Fruit fly (Drosophila melanogaster) whole organism, embryonic: ENCODE data around the gene CG43346.

Experiments
- ATbp ChIP-seq: fragments of 200-800 bp; sonication (Bioruptor generic); optimal IDR thresholded peaks from 2 replicates; lab custom pipeline; 2017; ENCODE audit warnings: missing biosample characterization, mild to moderate bottlenecking, missing genetic modification characterization, missing genetic modification reagents
- Ada2b ChIP-seq: fragments of 200-800 bp; sonication (Bioruptor generic); IDR thresholded peaks from 2 replicates; pipeline ENCODE4 v1.3.6; 2022; ENCODE audit warnings: missing biosample characterization, missing genetic modification characterization
- Awh ChIP-seq: fragments of 200-800 bp; sonication (Bioruptor generic); IDR thresholded peaks from 2 replicates; pipeline ENCODE4, ENCODE4 v1.3.6; 2022; ENCODE audit warnings: missing biosample characterization, missing genetic modification characterization
- B-H1 ChIP-seq: fragments of 200-800 bp; sonication (Bioruptor generic); IDR thresholded peaks from 3 replicates; pipeline ENCODE4 v1.3.6; 2022; ENCODE audit warnings: missing biosample characterization, missing genetic modification characterization
- Blimp-1 ChIP-seq: fragments of 200-800 bp; sonication (Bioruptor generic); optimal IDR thresholded peaks from 3 replicates; lab custom pipeline; 2018; ENCODE audit warnings: missing biosample characterization, missing genetic modification characterization, mild to moderate bottlenecking, moderate library complexity, missing genetic modification reagents
- CG10209 ChIP-seq: fragments of 200-800 bp; sonication (Bioruptor generic); optimal IDR thresholded peaks from 3 replicates; lab custom pipeline; 2017; ENCODE audit warnings: missing biosample characterization, mild to moderate bottlenecking, missing genetic modification characterization, missing genetic modification reagents
- CG10366 ChIP-seq: fragments of 200-800 bp; sonication (Bioruptor generic); IDR thresholded peaks from 2 replicates; pipeline ENCODE4 v1.3.6; 2022; ENCODE audit warnings: missing biosample characterization, missing genetic modification characterization
- CG11085 ChIP-seq: fragments of 200-800 bp; sonication (Bioruptor generic); IDR thresholded peaks from 2 replicates; pipeline ENCODE4 v1.3.6; 2022; ENCODE audit warnings: missing biosample characterization, missing genetic modification characterization
- CG11560 ChIP-seq: fragments of 200-800 bp; sonication (Bioruptor generic); IDR thresholded peaks from 3 replicates; pipeline ENCODE4 v1.3.6; 2022; ENCODE audit warnings: missing biosample characterization, missing genetic modification characterization
- CG12391 ChIP-seq: fragments of 200-800 bp; sonication (Bioruptor generic); optimal IDR thresholded peaks from 3 replicates; lab custom pipeline; 2018; ENCODE audit warnings: missing biosample characterization, mild to moderate bottlenecking, missing genetic modification characterization, moderate library complexity
- CG12744 ChIP-seq: fragments of 200-800 bp; sonication (Bioruptor generic); optimal IDR thresholded peaks from 2 replicates; lab custom pipeline; 2016; ENCODE audit warnings: missing biosample characterization, missing genetic modification characterization
- CG13424 ChIP-seq: fragments of 200-800 bp; sonication (Bioruptor generic); optimal IDR thresholded peaks from 2 replicates; lab custom pipeline; 2019; ENCODE audit warnings: missing biosample characterization, mild to moderate bottlenecking, missing genetic modification characterization, moderate library complexity
- CG17829 ChIP-seq: fragments of 200-800 bp; optimal IDR thresholded peaks from 2 replicates; lab custom pipeline; 2019; ENCODE audit warnings: missing biosample characterization, mild to moderate bottlenecking, missing genetic modification characterization, moderate library complexity
- CG1832 ChIP-seq: fragments of 200-800 bp; sonication (Bioruptor generic); optimal IDR thresholded peaks from 2 replicates; lab custom pipeline; 2017; ENCODE audit warnings: missing biosample characterization, mild to moderate bottlenecking, missing genetic modification characterization, inconsistent platforms
- CG3407 ChIP-seq: fragments of 200-800 bp; sonication (Bioruptor generic); optimal IDR thresholded peaks from 2 replicates; lab custom pipeline; 2018; ENCODE audit warnings: missing biosample characterization, mild to moderate bottlenecking, missing genetic modification characterization
- CG3726 ChIP-seq: fragments of 200-800 bp; sonication (Bioruptor generic); IDR thresholded peaks from 3 replicates; pipeline ENCODE4, ENCODE4 v1.3.6; 2022; ENCODE audit warnings: missing biosample characterization, missing genetic modification characterization
- CG6272 ChIP-seq: fragments of 200-800 bp; sonication (Bioruptor generic); IDR thresholded peaks from 2 replicates; pipeline ENCODE4 v1.3.6; 2022; ENCODE audit warnings: missing biosample characterization, missing genetic modification characterization
- CG7928 ChIP-seq: fragments of 200-800 bp; sonication (Bioruptor generic); optimal IDR thresholded peaks from 2 replicates; lab custom pipeline; 2017; ENCODE audit warnings: missing biosample characterization, mild to moderate bottlenecking, missing genetic modification characterization
- CG9215 ChIP-seq: fragments of 200-800 bp; sonication (Bioruptor generic); IDR thresholded peaks from 2 replicates; pipeline ENCODE4 v1.3.6; 2022; ENCODE audit warnings: missing biosample characterization, missing genetic modification characterization
- CG9797 ChIP-seq: fragments of 200-800 bp; sonication (Bioruptor generic); optimal IDR thresholded peaks from 3 replicates; lab custom pipeline; 2018; ENCODE audit warnings: missing biosample characterization, mild to moderate bottlenecking, missing genetic modification characterization
- CoRest ChIP-seq: fragments of 200-800 bp; sonication (Bioruptor generic); optimal IDR thresholded peaks from 3 replicates; lab custom pipeline; 2018; ENCODE audit warnings: missing biosample characterization, mild to moderate bottlenecking, missing genetic modification characterization, moderate library complexity
- D ChIP-seq, 2 experiments: fragments of 200-800 bp in 1 of 2; fragments of >200 bp in 1 of 2; sonication (Bioruptor generic) in 1 of 2; optimal IDR thresholded peaks; 2 replicates in 1 of 2; 3 replicates in 1 of 2; lab custom pipeline; 2017; ENCODE audit warnings: mild to moderate bottlenecking in 1 of 2, missing biosample characterization in 1 of 2, missing genetic modification characterization in 1 of 2, missing genetic modification reagents in 1 of 2
- D19A ChIP-seq: fragments of 200-800 bp; optimal IDR thresholded peaks from 3 replicates; lab custom pipeline; 2019; ENCODE audit warnings: missing biosample characterization, mild to moderate bottlenecking, missing genetic modification characterization, moderate library complexity
- Ets97D ChIP-seq: fragments of 200-800 bp; sonication (Bioruptor generic); optimal IDR thresholded peaks from 3 replicates; lab custom pipeline; 2016; ENCODE audit warnings: missing biosample characterization, missing genetic modification characterization
- H15 ChIP-seq: fragments of 200-800 bp; sonication (Bioruptor generic); IDR thresholded peaks from 3 replicates; pipeline ENCODE4 v1.3.6; 2022; ENCODE audit warnings: missing biosample characterization, missing genetic modification characterization
- Hand ChIP-seq: fragments of 200-800 bp; sonication (Bioruptor generic); optimal IDR thresholded peaks from 2 replicates; lab custom pipeline; 2017; ENCODE audit warnings: mild to moderate bottlenecking, missing biosample characterization, missing genetic modification reagents, missing genetic modification characterization
- Hmr ChIP-seq: fragments of 200-800 bp; sonication (Bioruptor generic); optimal IDR thresholded peaks from 3 replicates; lab custom pipeline; 2017; ENCODE audit warnings: mild to moderate bottlenecking, missing biosample characterization, missing genetic modification reagents, missing genetic modification characterization
- Jarid2 ChIP-seq: fragments of 200-800 bp; sonication (Bioruptor generic); optimal IDR thresholded peaks from 3 replicates; lab custom pipeline; 2017; ENCODE audit warnings: mild to moderate bottlenecking, missing biosample characterization, missing genetic modification reagents, missing genetic modification characterization
- Med ChIP-seq: fragments of 200-800 bp; sonication (Bioruptor generic); peaks from one replicate; lab custom pipeline; 2016; ENCODE audit warnings: missing biosample characterization, missing genetic modification characterization, mild to moderate bottlenecking, inconsistent platforms, moderate library complexity
- Meics ChIP-seq: fragments of 200-800 bp; sonication (Bioruptor generic); optimal IDR thresholded peaks from 2 replicates; lab custom pipeline; 2017; ENCODE audit warnings: missing biosample characterization, mild to moderate bottlenecking, missing genetic modification characterization
- NFAT ChIP-seq: fragments of 200-800 bp; sonication (Bioruptor generic); IDR thresholded peaks from 2 replicates; pipeline ENCODE4 v1.3.6; 2022; ENCODE audit warnings: missing biosample characterization, missing genetic modification characterization
- Ptx1 ChIP-seq: fragments of 200-800 bp; sonication (Bioruptor generic); IDR thresholded peaks from 2 replicates; pipeline ENCODE4 v1.3.6; 2022; ENCODE audit warnings: missing biosample characterization, missing genetic modification characterization
- Side ChIP-seq: fragments of 200-800 bp; sonication (Bioruptor generic); optimal IDR thresholded peaks from 2 replicates; lab custom pipeline; 2016; ENCODE audit warnings: missing biosample characterization, missing genetic modification characterization
- al ChIP-seq: fragments of 200-800 bp; sonication (Bioruptor generic); IDR thresholded peaks from 2 replicates; pipeline ENCODE4 v1.3.6; 2022; ENCODE audit warnings: missing biosample characterization, missing genetic modification characterization
- dpn ChIP-seq, 2 experiments: fragments of 200-800 bp; sonication (Bioruptor generic); optimal IDR thresholded peaks; 3 replicates each; lab custom pipeline; 2016; ENCODE audit warnings: missing biosample characterization in 2 of 2, missing genetic modification characterization in 2 of 2
- gce ChIP-seq: fragments of 200-800 bp; sonication (Bioruptor generic); IDR thresholded peaks from 3 replicates; pipeline ENCODE4 v1.3.6; 2022; ENCODE audit warnings: missing biosample characterization, missing genetic modification characterization
- gcm ChIP-seq: fragments of 200-800 bp; sonication (Bioruptor generic); optimal IDR thresholded peaks from 2 replicates; lab custom pipeline; 2019; ENCODE audit warnings: missing biosample characterization, mild to moderate bottlenecking, missing genetic modification characterization, moderate library complexity
- ham ChIP-seq: fragments of 200-800 bp; sonication (Bioruptor generic); IDR thresholded peaks from 2 replicates; pipeline ENCODE4 v1.3.6; 2022; ENCODE audit warnings: missing biosample characterization, missing genetic modification characterization
- hb ChIP-seq: fragments of 200-800 bp; sonication (Bioruptor generic); IDR thresholded peaks from 3 replicates; pipeline ENCODE4 v1.3.6; 2022; ENCODE audit warnings: missing biosample characterization, missing genetic modification characterization; ENCODE audit not compliant: partially characterized antibody
- klu ChIP-seq: fragments of 200-800 bp; sonication (Bioruptor generic); IDR thresholded peaks from 2 replicates; pipeline ENCODE4 v1.3.6; 2022; ENCODE audit warnings: missing biosample characterization, missing genetic modification characterization
- knrl ChIP-seq: fragments of 200-800 bp; sonication (Bioruptor generic); IDR thresholded peaks from 3 replicates; pipeline ENCODE4 v1.3.6; 2022; ENCODE audit warnings: missing biosample characterization, missing genetic modification characterization; ENCODE audit not compliant: partially characterized antibody
- mld ChIP-seq: fragments of 200-800 bp; sonication (Bioruptor generic); IDR thresholded peaks from 3 replicates; pipeline ENCODE4 v1.3.6; 2022; ENCODE audit warnings: missing biosample characterization, missing genetic modification characterization; ENCODE audit not compliant: partially characterized antibody
- nerfin-1 ChIP-seq: fragments of 200-800 bp; sonication (Bioruptor generic); optimal IDR thresholded peaks from 3 replicates; lab custom pipeline; 2019; ENCODE audit warnings: missing biosample characterization, mild to moderate bottlenecking, missing genetic modification characterization, moderate library complexity
- nmo ChIP-seq: fragments of 200-800 bp; sonication (Bioruptor generic); optimal IDR thresholded peaks from 2 replicates; lab custom pipeline; 2018; ENCODE audit warnings: missing biosample characterization, mild to moderate bottlenecking, missing genetic modification characterization, moderate library complexity
- psq ChIP-seq: fragments of 200-800 bp; sonication (Bioruptor generic); optimal IDR thresholded peaks from 2 replicates; lab custom pipeline; 2017; ENCODE audit warnings: missing biosample characterization, missing genetic modification characterization
- pum ChIP-seq: fragments of 200-800 bp; sonication (Bioruptor generic); optimal IDR thresholded peaks from 2 replicates; lab custom pipeline; 2016; ENCODE audit warnings: missing biosample characterization, missing genetic modification characterization
- row ChIP-seq: fragments of 200-800 bp; sonication (Bioruptor generic); IDR thresholded peaks from 3 replicates; pipeline ENCODE4 v1.3.6; 2022; ENCODE audit warnings: missing biosample characterization, missing genetic modification characterization
- toy ChIP-seq: fragments of 200-800 bp; sonication (Bioruptor generic); IDR thresholded peaks from 2 replicates; pipeline ENCODE4 v1.3.6; 2022; ENCODE audit warnings: missing biosample characterization, missing genetic modification characterization
- twi ChIP-seq: fragments of 200-800 bp; optimal IDR thresholded peaks from 2 replicates; lab custom pipeline; 2019; ENCODE audit warnings: missing biosample characterization, mild to moderate bottlenecking, missing genetic modification characterization, moderate library complexity
- wor ChIP-seq: fragments of 200-800 bp; sonication (Bioruptor generic); IDR thresholded peaks from 2 replicates; pipeline ENCODE4 v1.3.6; 2022; ENCODE audit warnings: missing biosample characterization, missing genetic modification characterization

Gene CG43346

dm6 chr2L:21196511-21196910, 28.1 kb upstream of the CG43346 start (continued):
- TF ChIP-seq mld = no peak
- TF ChIP-seq Jarid2 (GFP tag; lab: Kevin White, UChicago) = no peak
- no peak for TF ChIP-seq psq
- TF ChIP-seq gcm = no peak
- TF ChIP-seq Hand (GFP tag; lab: Kevin White, UChicago) = no peak
- TF ChIP-seq CG17829 (tag; lab: Kevin White, UChicago) = no peak
- no peak for TF ChIP-seq CG11085 (GFP tag; lab: Robert Waterston, UW)
- TF ChIP-seq Awh (GFP tag; lab: Robert Waterston, UW) = no peak
- no peak for TF ChIP-seq CG1832 (GFP tag; lab: Kevin White, UChicago)
- TF ChIP-seq pum (GFP tag; lab: Kevin White, UChicago) = no peak
- peak; percentile 15 for TF ChIP-seq CG13424 (tag; lab: Kevin White, UChicago)
- TF ChIP-seq dpn (GFP tag; optimal IDR thresholded peaks at IDR 0.05; lab: Kevin White, UChicago) = peak in 1 of 2 experiments; percentile 2
- TF ChIP-seq Med (GFP tag; lab: Kevin White, UChicago) = peak; percentile 77
- peak; percentile 46 for TF ChIP-seq CG10209 (GFP tag; lab: Kevin White, UChicago)

- TF ChIP-seq ham (no peak), CG7928 (GFP tag; lab: Kevin White, UChicago) (no peak), CG6272 (GFP tag; lab: Robert Waterston, UW) (no peak), CG10366 (GFP tag; lab: Robert Waterston, UW) (no peak), CoRest (peak; percentile 28), Meics (GFP tag; lab: Kevin White, UChicago) (peak; percentile 36), CG11560 (tag; lab: Robert Waterston, UW) (no peak), twi (tag; lab: Kevin White, UChicago) (no peak), H15 (GFP tag; lab: Robert Waterston, UW) (no peak), B-H1 (GFP tag; lab: Robert Waterston, UW) (no peak), hb (no peak), D (optimal IDR thresholded peaks at IDR 0.05; lab: Kevin White, UChicago) (no peak), D (GFP tag; optimal IDR thresholded peaks at IDR 0.05; lab: Kevin White, UChicago) (no peak), Med (GFP tag; lab: Kevin White, UChicago) (peak; percentile 69), klu (no peak), Side (no peak), CG12391 (no peak), al (GFP tag; lab: Robert Waterston, UW) (no peak), Hmr (GFP tag; lab: Kevin White, UChicago) (peak; percentile 18), toy (GFP tag; lab: Robert Waterston, UW) (no peak), nmo (GFP tag; lab: Kevin White, UChicago) (no peak), gce (GFP tag; lab: Robert Waterston, UW) (no peak), NFAT (GFP tag; lab: Robert Waterston, UW) (peak; percentile 18; the same call in 1 of the 2 replicates), knrl (no peak), row (peak; percentile 45), CG3726 (GFP tag; lab: Robert Waterston, UW) (no peak), Blimp-1 (GFP tag; lab: Kevin White, UChicago) (no peak), Ets97D (GFP tag; lab: Kevin White, UChicago) (no peak), Ada2b (GFP tag; lab: Robert Waterston, UW) (no peak), CG13424 (tag; lab: Kevin White, UChicago) (no peak), wor (GFP tag; lab: Robert Waterston, UW) (no peak), CG9215 (GFP tag; lab: Robert Waterston, UW) (no peak), CG3407 (GFP tag; lab: Kevin White, UChicago) (no peak), ATbp (no peak), nerfin-1 (tag; lab: Kevin White, UChicago) (no peak), Ptx1 (GFP tag; lab: Robert Waterston, UW) (0 out of 2 replicates have a peak, but pooled peaks have one; percentile 9), D19A (tag; lab: Kevin White, UChicago) (peak; percentile 55), CG9797 (no peak), CG12744 (GFP tag; lab: Kevin White, UChicago) (no peak)
Observed at dm6 chr2L:21195331-21195730, 26.9 kb upstream of the CG43346 start.
